Worm (Caenorhabditis elegans) whole organism, early embryonic: ENCODE data around the gene ZK228.1.

Experiments used
- aly-1 ChIP-seq: sonication (generic microtip); optimal IDR thresholded peaks from 2 replicates; lab custom pipeline; 2016; ENCODE audit warnings: missing genetic modification characterization, missing compliant biosample characterization
- ama-1 ChIP-seq: fragments of 150-350 bp; optimal IDR thresholded peaks from 2 replicates; lab custom pipeline; 2014
- ceh-13 ChIP-seq: fragments of 200-800 bp; sonication (Bioruptor generic); optimal IDR thresholded peaks from 2 replicates; lab custom pipeline; 2018; ENCODE audit warnings: mild to moderate bottlenecking, missing genetic modification characterization, missing compliant biosample characterization
- ets-7 ChIP-seq: sonication (generic microtip); optimal IDR thresholded peaks from 2 replicates; lab custom pipeline; 2016; ENCODE audit warnings: missing genotype, missing genetic modification characterization, missing compliant biosample characterization
- flt-1 ChIP-seq: fragments of 200-800 bp; sonication (Bioruptor generic); IDR thresholded peaks from 2 replicates; pipeline ENCODE4 v1.3.6; 2022; ENCODE audit warnings: missing genetic modification characterization, missing compliant biosample characterization
- hmg-4 ChIP-seq: fragments of 200-800 bp; sonication (Bioruptor generic); optimal IDR thresholded peaks from 2 replicates; lab custom pipeline; 2018; ENCODE audit warnings: mild to moderate bottlenecking, missing genetic modification characterization, missing compliant biosample characterization
- hnd-1 ChIP-seq: sonication (generic microtip); optimal IDR thresholded peaks from 2 replicates; lab custom pipeline; 2016; ENCODE audit warnings: missing genetic modification characterization, missing compliant biosample characterization
- pes-1 ChIP-seq: fragments of 200-800 bp; sonication (Bioruptor generic); IDR thresholded peaks from 2 replicates; pipeline ENCODE4 v1.3.6; 2022; ENCODE audit warnings: missing genetic modification reagents, missing genetic modification characterization, missing compliant biosample characterization
- scrt-1 ChIP-seq: fragments of 200-800 bp; sonication (Bioruptor generic); IDR thresholded peaks from 2 replicates; pipeline ENCODE4 v1.3.6; 2022; ENCODE audit warnings: missing genetic modification characterization, missing compliant biosample characterization
- sea-1 ChIP-seq: fragments of 200-800 bp; sonication (Bioruptor generic); conservative IDR thresholded peaks from 2 replicates; pipeline ENCODE4 v1.3.6; 2022; ENCODE audit warnings: missing genetic modification characterization, missing compliant biosample characterization
- tbx-11 ChIP-seq: fragments of 200-800 bp; sonication (Bioruptor generic); IDR thresholded peaks from 2 replicates; pipeline ENCODE4 v1.3.6; 2022; ENCODE audit warnings: missing genetic modification characterization, missing compliant biosample characterization
- tra-4 ChIP-seq: sonication (generic microtip); optimal IDR thresholded peaks from 2 replicates; lab custom pipeline; 2017; ENCODE audit warnings: missing genetic modification characterization, missing compliant biosample characterization

DNA sequence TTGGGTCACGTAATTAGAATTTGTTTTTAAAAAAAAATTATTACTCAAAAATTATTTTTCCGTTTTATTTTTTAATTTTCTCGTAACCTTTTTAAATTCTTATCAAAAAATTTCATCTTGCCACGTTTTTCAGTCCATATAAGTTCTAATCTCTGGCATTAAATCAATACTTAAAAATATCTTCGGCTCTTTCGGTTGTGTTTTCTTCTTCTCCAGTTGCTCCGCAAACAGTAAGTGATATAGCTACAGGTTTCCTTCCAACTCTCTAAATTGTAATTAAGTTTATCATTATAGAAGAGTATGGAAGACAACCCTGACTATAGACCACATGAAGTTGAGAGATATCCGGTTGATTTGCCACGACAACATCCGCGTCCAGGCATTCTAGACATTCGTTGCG, at the start of gene ZK228.1:
- TF ChIP-seq ets-7 (no peak), ama-1 (no peak), tra-4 (no peak), hnd-1 (no peak), ceh-13 (no peak), sea-1 (GFP tag; lab: Robert Waterston, UW) (no peak), scrt-1 (no peak), hmg-4 (GFP tag; lab: Kevin White, UChicago) (no peak), flt-1 (no peak), pes-1 (GFP tag; lab: Robert Waterston, UW) (no peak), tbx-11 (GFP tag; lab: Robert Waterston, UW) (no peak), aly-1 (tag; lab: Kevin White, UChicago) (no peak)
